Worm (Caenorhabditis elegans): ENCODE data around the gene F34D10.4.

F34D10.4 gene

ce11 chrIII:3730475-3730874 lies 5.9 kb upstream of the F34D10.4 start, which contains the start of gene F34D10.8:
Gene F34D10.8, plus strand, starts transcription at chrIII:3730775.
- TF ChIP-seq nhr-85 (tag), result peak; percentile 56
- TF ChIP-seq mep-1 (tag; optimal IDR thresholded peaks at IDR 0.05), result no peak
- TF ChIP-seq C04F5.9 (tag; optimal IDR thresholded peaks at IDR 0.05), result no peak

ce11 chrIII:3734007-3734406 lies 2.4 kb upstream of the F34D10.4 start, which contains the start of gene F34D10.3:
Gene F34D10.3, plus strand, starts transcription at chrIII:3734255.
- TF ChIP-seq lin-35 (GFP tag; optimal IDR thresholded peaks at IDR 0.05) (peak; percentile 18 to 47), nhr-19 (GFP tag; conservative IDR thresholded peaks at IDR 0.05) (no peak), nhr-85 (tag) (no peak), C34B4.2 (tag; optimal IDR thresholded peaks at IDR 0.05) (no peak), lsy-2 (tag; optimal IDR thresholded peaks at IDR 0.05) (peak in 1 of 2 experiments; percentile 48), aha-1 (tag; optimal IDR thresholded peaks at IDR 0.05) (no peak), isw-1 (GFP tag; IDR thresholded peaks at IDR 0.05) (no peak), dpl-1 (GFP tag; optimal IDR thresholded peaks at IDR 0.05) (peak in 1 of 3 experiments; percentile 27), efl-1 (optimal IDR thresholded peaks at IDR 0.05) (peak; percentile 3 to 18), efl-1 (GFP tag; optimal IDR thresholded peaks at IDR 0.05 in 1 of 2) (peak; percentile 6 to 51)

ce11 chrIII:3734990-3735389 lies 1.4 kb upstream of the F34D10.4 start, which contains the start of gene evl-18:
Gene evl-18, minus strand, starts transcription at chrIII:3735039.
- TF ChIP-seq fkh-4 (tag; optimal IDR thresholded peaks at IDR 0.05; ENCODE audit: borderline replicate concordance) (no peak), skn-1 (tag; optimal IDR thresholded peaks at IDR 0.05) (no peak), ceh-88 (GFP tag; IDR thresholded peaks at IDR 0.05) (no peak), nhr-71 (tag; optimal IDR thresholded peaks at IDR 0.05) (no peak), mep-1 (tag; optimal IDR thresholded peaks at IDR 0.05) (peak; percentile 37), lsy-2 (tag; optimal IDR thresholded peaks at IDR 0.05) (peak in 1 of 2 experiments; percentile 55), dpl-1 (GFP tag; optimal IDR thresholded peaks at IDR 0.05) (peak; percentile 62 to 84 (median 70)), efl-3 (GFP tag; optimal IDR thresholded peaks at IDR 0.05) (no peak), lin-35 (GFP tag; optimal IDR thresholded peaks at IDR 0.05) (peak; percentile 51 to 83), efl-1 (optimal IDR thresholded peaks at IDR 0.05) (peak; percentile 48 to 56), efl-1 (GFP tag; optimal IDR thresholded peaks at IDR 0.05 in 1 of 2) (peak; percentile 72 to 97), blmp-1 (tag; optimal IDR thresholded peaks at IDR 0.05) (peak; percentile 34), vab-15 (tag; optimal IDR thresholded peaks at IDR 0.05) (no peak)

ce11 chrIII:3735509-3736255 lies 720 bp upstream of the F34D10.4 start:
- TF ChIP-seq nhr-28 (tag; optimal IDR thresholded peaks at IDR 0.05) (no peak), nhr-76 (tag; optimal IDR thresholded peaks at IDR 0.05) (no peak), C04F5.9 (tag; optimal IDR thresholded peaks at IDR 0.05) (no peak), skn-1 (tag; optimal IDR thresholded peaks at IDR 0.05) (no peak), nhr-11 (tag; optimal IDR thresholded peaks at IDR 0.05) (no peak), ztf-11 (tag; optimal IDR thresholded peaks at IDR 0.05) (no peak), nhr-20 (tag; optimal IDR thresholded peaks at IDR 0.05) (peak; percentile 4), mef-2 (tag; optimal IDR thresholded peaks at IDR 0.05) (no peak), jun-1 (tag; optimal IDR thresholded peaks at IDR 0.05) (no peak), mep-1 (tag; optimal IDR thresholded peaks at IDR 0.05) (no peak), pax-3 (tag; optimal IDR thresholded peaks at IDR 0.05) (no peak), swsn-7 (tag; optimal IDR thresholded peaks at IDR 0.05) (no peak), C16A3.4 (tag; optimal IDR thresholded peaks at IDR 0.05) (no peak), ama-1 (optimal IDR thresholded peaks at IDR 0.05) (peak; percentile 74), snu-23 (GFP tag; optimal IDR thresholded peaks at IDR 0.05) (peak; percentile 35), pag-3 (tag; optimal IDR thresholded peaks at IDR 0.05; ENCODE audit: borderline replicate concordance, insufficient read depth) (no peak), nhr-90 (tag; optimal IDR thresholded peaks at IDR 0.05; ENCODE audit: poor library complexity) (no peak), tlp-1 (tag; optimal IDR thresholded peaks at IDR 0.05) (no peak), nhr-19 (GFP tag; conservative IDR thresholded peaks at IDR 0.05) (peak; percentile 32), fkh-10 (GFP tag; optimal IDR thresholded peaks at IDR 0.05) (no peak), hlh-17 (GFP tag; optimal IDR thresholded peaks at IDR 0.05; ENCODE audit: borderline replicate concordance) (no peak), ceh-88 (GFP tag; IDR thresholded peaks at IDR 0.05) (no peak), mab-9 (GFP tag; IDR thresholded peaks at IDR 0.05) (no peak), C34B4.2 (tag; optimal IDR thresholded peaks at IDR 0.05) (no peak), ceh-63 (GFP tag; optimal IDR thresholded peaks at IDR 0.05) (no peak), aha-1 (tag; optimal IDR thresholded peaks at IDR 0.05) (no peak), zag-1 (tag; optimal IDR thresholded peaks at IDR 0.05) (no peak), egl-13 (tag; optimal IDR thresholded peaks at IDR 0.05) (no peak), ztf-4 (tag; optimal IDR thresholded peaks at IDR 0.05) (no peak), efl-3 (GFP tag; optimal IDR thresholded peaks at IDR 0.05) (no peak), vab-15 (tag; optimal IDR thresholded peaks at IDR 0.05) (no peak), fkh-8 (tag; optimal IDR thresholded peaks at IDR 0.05) (peak; percentile 33), isw-1 (GFP tag; IDR thresholded peaks at IDR 0.05) (no peak), lin-15B (tag; optimal IDR thresholded peaks at IDR 0.05) (no peak)

Measured in whole organism, L1 larva.